Worm (Caenorhabditis elegans): ENCODE data around the gene ZC239.21.
"Not testable (repeated sequence)": the region's sequence is repeated elsewhere in the genome, so short reads cannot be mapped to it uniquely, and the experiment has no call there.

The ZC239.21 gene

DNA sequence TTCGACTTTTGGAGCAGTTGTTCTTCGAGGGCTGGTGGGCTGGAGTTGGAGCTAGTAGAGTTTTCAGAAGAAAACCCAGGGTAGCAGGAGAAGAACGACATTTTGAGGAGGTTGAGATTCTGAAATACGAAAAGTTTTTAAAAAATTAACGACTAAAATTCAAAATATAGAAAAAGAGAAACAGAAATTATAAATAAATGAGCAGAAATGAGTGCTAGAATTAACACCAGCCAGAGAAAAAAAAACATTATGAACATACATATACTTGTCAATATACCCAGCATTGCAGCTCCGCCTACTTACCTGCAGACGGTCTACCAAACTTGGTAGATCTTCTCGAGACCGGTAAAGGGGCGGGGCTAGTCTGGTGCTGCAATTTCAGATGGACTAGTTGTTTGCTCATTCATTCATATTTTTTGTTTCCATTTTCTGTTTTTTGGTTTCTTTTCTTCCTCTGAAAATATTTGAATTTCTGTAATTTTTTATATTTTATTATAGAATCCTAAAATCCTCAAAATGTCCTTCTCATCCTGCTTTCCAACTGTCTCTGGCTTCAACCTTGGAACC is at the start of gene ZC239.21, which contains the start of gene ZC239.20:
TSS of gene ZC239.21 (plus strand) at position 517 of the 567 bp plus-strand sequence.
TSS of gene ZC239.20 (minus strand) at position 101 of the 567 bp plus-strand sequence.
- TF ChIP-seq lin-11 (tag; optimal IDR thresholded peaks at IDR 0.05) (no peak), elt-3 (tag; optimal IDR thresholded peaks at IDR 0.05) (no peak), ztf-1 (GFP tag; conservative IDR thresholded peaks at IDR 0.05) (no peak), nhr-129 (tag; optimal IDR thresholded peaks at IDR 0.05) (no peak), ama-1 (optimal IDR thresholded peaks at IDR 0.05) (no peak), nhr-23 (tag; optimal IDR thresholded peaks at IDR 0.05) (no peak), egl-27 (tag; optimal IDR thresholded peaks at IDR 0.05) (no peak), sem-4 (tag; optimal IDR thresholded peaks at IDR 0.05) (no peak), nhr-21 (tag; optimal IDR thresholded peaks at IDR 0.05) (no peak), ztf-11 (tag; optimal IDR thresholded peaks at IDR 0.05) (no peak), mbf-1 (tag; optimal IDR thresholded peaks at IDR 0.05) (no peak), lsy-2 (tag; optimal IDR thresholded peaks at IDR 0.05) (no peak), R02D3.7 (tag; optimal IDR thresholded peaks at IDR 0.05) (no peak), gmeb-1 (tag; optimal IDR thresholded peaks at IDR 0.05) (no peak), ceh-82 (tag; optimal IDR thresholded peaks at IDR 0.05) (no peak), unc-62 (GFP tag; optimal IDR thresholded peaks at IDR 0.05) (no peak), nhr-12 (tag; optimal IDR thresholded peaks at IDR 0.05) (no peak), elt-1 (tag; optimal IDR thresholded peaks at IDR 0.05) (no peak), skn-1 (tag; optimal IDR thresholded peaks at IDR 0.05) (no peak)

ce11 chrII:3158985-3159384 is 47.8 kb upstream of the ZC239.21 start, which contains the start of gene sri-34:
Gene sri-34 (minus strand): TSS chrII:3159085.
- no peak for TF ChIP-seq gmeb-1 (tag; optimal IDR thresholded peaks at IDR 0.05)
- TF ChIP-seq R02D3.7 (tag; optimal IDR thresholded peaks at IDR 0.05), result no peak
- TF ChIP-seq nhr-25 (tag; optimal IDR thresholded peaks at IDR 0.05), result no peak
- TF ChIP-seq lsy-2 (tag; optimal IDR thresholded peaks at IDR 0.05), result no peak
- TF ChIP-seq lin-39 (tag; optimal IDR thresholded peaks at IDR 0.05), result no peak
- no peak for TF ChIP-seq ztf-4 (tag; optimal IDR thresholded peaks at IDR 0.05)

DNA sequence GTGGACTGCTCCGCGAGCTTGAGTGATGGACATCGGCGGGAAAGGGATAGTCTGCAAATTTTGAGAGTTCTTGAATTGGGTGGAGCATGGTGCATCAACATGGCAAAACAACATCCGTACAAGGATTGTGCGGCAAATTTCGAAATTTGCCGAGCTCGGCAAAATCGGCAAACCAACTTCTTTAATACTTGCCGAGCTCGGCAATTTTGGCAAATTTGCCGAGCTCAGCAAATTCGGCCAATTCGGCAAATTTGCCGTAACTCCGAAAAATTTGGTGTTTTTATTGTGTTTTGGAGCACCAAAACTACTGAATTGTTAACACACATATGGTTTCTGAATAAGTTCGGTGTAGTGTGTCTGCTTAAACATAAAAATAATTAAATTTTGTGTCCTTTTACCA is 36.6 kb upstream of the ZC239.21 start, which contains the start of gene fbxc-55:
TSS of gene fbxc-55 (minus strand) at position 101 of the 400 bp plus-strand sequence.
- TF ChIP-seq nhr-10 (tag; optimal IDR thresholded peaks at IDR 0.05) (no peak), skn-1 (tag; optimal IDR thresholded peaks at IDR 0.05) (no peak), aly-2 (tag; optimal IDR thresholded peaks at IDR 0.05) (no peak), unc-62 (GFP tag; optimal IDR thresholded peaks at IDR 0.05) (no peak), lin-13 (GFP tag; optimal IDR thresholded peaks at IDR 0.05) (no peak), dmd-4 (tag; optimal IDR thresholded peaks at IDR 0.05) (no peak), nhr-12 (tag; optimal IDR thresholded peaks at IDR 0.05) (no peak), egl-27 (tag; optimal IDR thresholded peaks at IDR 0.05) (no peak)

ce11 chrII:3172176-3172575 is 34.6 kb upstream of the ZC239.21 start, which contains the start of gene Y27F2A.10:
Gene Y27F2A.10 (minus strand): TSS chrII:3172276.
- TF ChIP-seq blmp-1 (tag; optimal IDR thresholded peaks at IDR 0.05; ENCODE audit: insufficient read depth), result no peak
- no peak for TF ChIP-seq nhr-25 (tag; optimal IDR thresholded peaks at IDR 0.05)
- TF ChIP-seq lin-39 (tag; optimal IDR thresholded peaks at IDR 0.05), result no peak
- no peak for TF ChIP-seq nhr-11 (tag; optimal IDR thresholded peaks at IDR 0.05)
- TF ChIP-seq nhr-129 (tag; optimal IDR thresholded peaks at IDR 0.05), result no peak
- no peak for TF ChIP-seq crh-2 (tag; optimal IDR thresholded peaks at IDR 0.05)
- no peak for TF ChIP-seq unc-39 (tag; optimal IDR thresholded peaks at IDR 0.05)

DNA sequence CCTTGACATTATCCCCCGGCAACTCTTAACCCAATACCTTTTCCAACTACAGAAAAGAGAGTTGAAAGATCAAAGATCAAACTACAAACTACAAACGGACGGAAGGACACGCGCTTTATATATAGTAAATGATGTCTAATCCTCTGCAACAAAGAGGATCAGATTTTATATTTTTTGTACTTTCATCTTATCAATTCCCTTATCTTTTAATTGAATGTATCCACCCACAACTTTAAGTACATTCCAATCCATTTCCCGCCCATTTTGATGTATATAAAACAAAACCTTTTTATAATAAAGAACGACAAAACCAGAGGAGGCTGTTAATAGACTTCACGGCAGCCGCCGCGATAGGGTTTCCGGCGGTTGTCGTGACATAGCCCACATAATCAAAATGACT is 29.1 kb upstream of the ZC239.21 start, which contains the start of gene sri-40:
TSS of gene sri-40 (plus strand) at position 301 of the 400 bp plus-strand sequence.
- TF ChIP-seq sma-3 (GFP tag; optimal IDR thresholded peaks at IDR 0.05); ztf-1 (GFP tag; conservative IDR thresholded peaks at IDR 0.05); unc-39 (tag; optimal IDR thresholded peaks at IDR 0.05): not testable (repeated sequence)

DNA sequence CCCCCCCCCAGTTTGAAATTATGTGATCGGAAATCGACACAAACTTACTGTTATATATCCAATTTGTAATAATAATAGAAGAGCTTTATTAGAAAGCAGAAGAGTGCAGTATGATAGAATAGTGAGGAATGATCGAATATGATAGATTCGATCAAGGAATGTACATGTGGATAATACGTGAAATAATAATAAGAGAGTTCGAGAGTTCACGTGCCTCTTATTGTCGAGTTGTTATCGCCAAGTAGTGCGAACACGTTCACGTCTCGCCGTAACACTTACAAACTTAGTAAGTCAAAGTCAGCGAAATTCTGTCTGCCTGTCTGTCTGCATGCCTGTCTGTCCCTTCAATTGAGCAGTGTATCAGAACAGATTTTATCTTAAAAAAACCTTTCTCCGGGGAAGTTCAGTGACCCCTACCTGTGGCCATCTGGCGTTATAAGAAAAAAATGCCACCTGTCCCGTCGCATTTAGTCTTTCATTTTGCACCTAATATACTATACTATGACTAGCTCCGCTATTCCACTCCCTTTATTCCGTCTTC is 23.4 kb upstream of the ZC239.21 start, which contains the start of the genes Y27F2A.6 and Y27F2A.8:
TSS of gene Y27F2A.6 (minus strand) at position 101 of the 541 bp plus-strand sequence.
TSS of gene Y27F2A.8 (plus strand) at position 491 of the 541 bp plus-strand sequence.
- not testable (repeated sequence) for TF ChIP-seq ztf-1 (GFP tag; conservative IDR thresholded peaks at IDR 0.05); sma-9 (GFP tag; optimal IDR thresholded peaks at IDR 0.05); sma-9 (tag; optimal IDR thresholded peaks at IDR 0.05); fos-1 (tag; optimal IDR thresholded peaks at IDR 0.05)
